Worm (Caenorhabditis elegans) whole organism, L1 larva: ENCODE data around the gene ccch-1.
A peak's percentile ranks its signal among the peaks of the same experiment; 100 is the strongest.

Experiments used
- C04F5.9 ChIP-seq: sonication (generic microtip); optimal IDR thresholded peaks from 2 replicates; lab custom pipeline; 2016; ENCODE audit warnings: missing genetic modification characterization, missing compliant biosample characterization
- Y116A8C.19 ChIP-seq: sonication (generic microtip); optimal IDR thresholded peaks from 2 replicates; lab custom pipeline; 2016; ENCODE audit warnings: missing compliant biosample characterization, missing genetic modification characterization, borderline replicate concordance
- ama-1 ChIP-seq: fragments of 150-350 bp; optimal IDR thresholded peaks from 2 replicates; lab custom pipeline; 2014
- blmp-1 ChIP-seq: fragments of 150-350 bp; optimal IDR thresholded peaks from 2 replicates; lab custom pipeline; 2014; ENCODE audit warnings: missing biosample characterization, missing genetic modification characterization
- ceh-8 ChIP-seq: fragments of 200-800 bp; sonication (Bioruptor generic); optimal IDR thresholded peaks from 2 replicates; lab custom pipeline; 2018; ENCODE audit warnings: mild to moderate bottlenecking, missing genetic modification characterization, moderate library complexity, missing compliant biosample characterization
- ceh-82 ChIP-seq, 3 experiments: fragments of 150-350 bp in 1 of 3; sonication (generic microtip) in 2 of 3; optimal IDR thresholded peaks; 2 replicates each; lab custom pipeline; 2014 to 2017; ENCODE audit warnings: missing biosample characterization in 3 of 3, missing genetic modification characterization in 3 of 3
- dpl-1 ChIP-seq, 3 experiments: fragments of 150-350 bp in 2 of 3; sonication (generic microtip) in 1 of 3; optimal IDR thresholded peaks; 2 replicates each; lab custom pipeline; 2014 to 2017; ENCODE audit warnings: missing biosample characterization in 3 of 3, missing genetic modification characterization in 3 of 3, missing genetic modification reagents in 3 of 3
- dsc-1 ChIP-seq: sonication (generic microtip); optimal IDR thresholded peaks from 2 replicates; lab custom pipeline; 2016; ENCODE audit warnings: mild to moderate bottlenecking, missing genetic modification characterization, missing compliant biosample characterization
- efl-1 ChIP-seq, 4 experiments: fragments of 150-350 bp; optimal IDR thresholded peaks in 3 of 4; peaks in 1 of 4; 1 replicate in 1 of 4; 2 replicates in 3 of 4; lab custom pipeline; 2014; ENCODE audit warnings: missing biosample characterization in 2 of 4, missing genetic modification characterization in 2 of 4, missing genetic modification reagents in 2 of 4
- efl-3 ChIP-seq: fragments of 200-800 bp; sonication (Bioruptor generic); optimal IDR thresholded peaks from 2 replicates; lab custom pipeline; 2018; ENCODE audit warnings: mild to moderate bottlenecking, missing genetic modification characterization, missing compliant biosample characterization
- egl-13 ChIP-seq: sonication (generic microtip); optimal IDR thresholded peaks from 2 replicates; lab custom pipeline; 2016; ENCODE audit warnings: missing genotype, missing genetic modification reagents, missing genetic modification characterization, missing compliant biosample characterization
- egl-27 ChIP-seq, 2 experiments: fragments of 150-350 bp in 1 of 2; sonication (generic microtip); optimal IDR thresholded peaks; 3 replicates each; lab custom pipeline; 2017 to 2018; ENCODE audit warnings: missing biosample characterization in 2 of 2, missing genetic modification characterization in 2 of 2, missing genetic modification reagents in 2 of 2
- elt-3 ChIP-seq, 6 experiments: fragments of 150-350 bp in 1 of 6; sonication (generic microtip); optimal IDR thresholded peaks; 2 replicates each; lab custom pipeline; 2017 to 2018; ENCODE audit warnings: missing biosample characterization in 6 of 6, missing genetic modification characterization in 6 of 6, inconsistent platforms in 1 of 6
- fkh-4 ChIP-seq: sonication (generic microtip); optimal IDR thresholded peaks from 2 replicates; lab custom pipeline; 2016; ENCODE audit warnings: missing compliant biosample characterization, missing genetic modification characterization, borderline replicate concordance
- grh-1 ChIP-seq: fragments of 200-800 bp; sonication (Bioruptor generic); IDR thresholded peaks from 2 replicates; pipeline ENCODE4 v1.3.6; 2022; ENCODE audit warnings: missing genetic modification reagents, missing genetic modification characterization, missing compliant biosample characterization
- hlh-17 ChIP-seq: fragments of 200-800 bp; sonication (Bioruptor generic); optimal IDR thresholded peaks from 2 replicates; lab custom pipeline; 2018; ENCODE audit warnings: missing genetic modification characterization, mild to moderate bottlenecking, missing compliant biosample characterization, moderate library complexity, borderline replicate concordance
- hlh-4 ChIP-seq: sonication (generic microtip); optimal IDR thresholded peaks from 2 replicates; lab custom pipeline; 2016; ENCODE audit warnings: mild to moderate bottlenecking, missing genetic modification characterization, missing compliant biosample characterization
- jun-1 ChIP-seq: fragments of 150-350 bp; optimal IDR thresholded peaks from 2 replicates; lab custom pipeline; 2014; ENCODE audit warnings: missing biosample characterization, missing genetic modification reagents, missing genetic modification characterization
- lin-13 ChIP-seq: fragments of 150-350 bp; optimal IDR thresholded peaks from 2 replicates; lab custom pipeline; 2014; ENCODE audit warnings: missing biosample characterization, missing genetic modification reagents, missing genetic modification characterization
- lin-14 ChIP-seq: fragments of 200-800 bp; sonication (Bioruptor generic); optimal IDR thresholded peaks from 2 replicates; lab custom pipeline; 2018; ENCODE audit warnings: mild to moderate bottlenecking, missing genetic modification characterization, moderate library complexity, missing compliant biosample characterization
- lsy-2 ChIP-seq, 2 experiments: fragments of 150-350 bp; optimal IDR thresholded peaks; 2 replicates each; lab custom pipeline; 2014; ENCODE audit warnings: missing biosample characterization in 2 of 2, missing genetic modification characterization in 2 of 2
- mep-1 ChIP-seq: fragments of 150-350 bp; optimal IDR thresholded peaks from 2 replicates; lab custom pipeline; 2014; ENCODE audit warnings: missing biosample characterization, missing genetic modification characterization
- nhr-11 ChIP-seq: fragments of 150-350 bp; optimal IDR thresholded peaks from 2 replicates; lab custom pipeline; 2014; ENCODE audit warnings: missing biosample characterization, missing genetic modification characterization
- nhr-19 ChIP-seq: fragments of 200-800 bp; sonication (Bioruptor generic); conservative IDR thresholded peaks from 2 replicates; pipeline ENCODE4 v1.3.6; 2022; ENCODE audit warnings: missing genetic modification characterization, missing compliant biosample characterization
- nhr-20 ChIP-seq: sonication (generic microtip); optimal IDR thresholded peaks from 2 replicates; lab custom pipeline; 2016; ENCODE audit warnings: mild to moderate bottlenecking, missing genetic modification characterization, missing compliant biosample characterization
- nhr-237 ChIP-seq: fragments of 150-350 bp; optimal IDR thresholded peaks from 2 replicates; lab custom pipeline; 2014; ENCODE audit warnings: missing biosample characterization, missing genetic modification characterization
- nhr-28 ChIP-seq: fragments of 150-350 bp; optimal IDR thresholded peaks from 2 replicates; lab custom pipeline; 2014; ENCODE audit warnings: missing biosample characterization, missing genetic modification characterization
- nhr-71 ChIP-seq: sonication (generic microtip); optimal IDR thresholded peaks from 2 replicates; lab custom pipeline; 2016; ENCODE audit warnings: mild to moderate bottlenecking, missing genetic modification characterization, moderate library complexity, missing compliant biosample characterization
- nhr-77 ChIP-seq: fragments of 150-350 bp; optimal IDR thresholded peaks from 2 replicates; lab custom pipeline; 2014; ENCODE audit warnings: missing biosample characterization, missing genetic modification characterization
- nhr-84 ChIP-seq: sonication (generic microtip); optimal IDR thresholded peaks from 2 replicates; lab custom pipeline; 2017; ENCODE audit warnings: missing biosample characterization, missing genetic modification characterization
- nhr-85 ChIP-seq: sonication (generic microtip); peaks from one replicate; lab custom pipeline; 2016; ENCODE audit warnings: missing genetic modification characterization, inconsistent platforms, missing compliant biosample characterization
- pag-3 ChIP-seq: sonication (generic microtip); optimal IDR thresholded peaks from 2 replicates; lab custom pipeline; 2017; ENCODE audit warnings: missing genetic modification characterization, mild to moderate bottlenecking, missing compliant biosample characterization, antibody characterized with exemption, borderline replicate concordance; ENCODE audit not compliant: insufficient read depth
- pax-3 ChIP-seq: fragments of 200-800 bp; sonication (Bioruptor generic); optimal IDR thresholded peaks from 2 replicates; lab custom pipeline; 2018; ENCODE audit warnings: mild to moderate bottlenecking, missing genetic modification characterization, moderate library complexity, missing compliant biosample characterization
- pqm-1 ChIP-seq: sonication (generic microtip); optimal IDR thresholded peaks from 3 replicates; lab custom pipeline; 2017; ENCODE audit warnings: missing biosample characterization, missing genetic modification characterization
- rnt-1 ChIP-seq: sonication (generic microtip); optimal IDR thresholded peaks from 2 replicates; lab custom pipeline; 2016; ENCODE audit warnings: mild to moderate bottlenecking, missing genetic modification characterization, moderate library complexity, missing compliant biosample characterization
- skn-1 ChIP-seq: fragments of 150-350 bp; optimal IDR thresholded peaks from 2 replicates; lab custom pipeline; 2014; ENCODE audit warnings: missing biosample characterization, missing genetic modification characterization
- snu-23 ChIP-seq: sonication (generic microtip); optimal IDR thresholded peaks from 2 replicates; lab custom pipeline; 2016; ENCODE audit warnings: missing genetic modification characterization, missing compliant biosample characterization
- sptf-1 ChIP-seq: fragments of 150-350 bp; optimal IDR thresholded peaks from 2 replicates; lab custom pipeline; 2014; ENCODE audit warnings: missing biosample characterization, missing genetic modification characterization
- swsn-7 ChIP-seq: sonication (generic microtip); optimal IDR thresholded peaks from 2 replicates; lab custom pipeline; 2016; ENCODE audit warnings: missing genetic modification characterization, missing compliant biosample characterization
- tlp-1 ChIP-seq: fragments of 150-350 bp; optimal IDR thresholded peaks from 2 replicates; lab custom pipeline; 2014; ENCODE audit warnings: missing biosample characterization, missing genetic modification characterization
- unc-130 ChIP-seq: fragments of 150-350 bp; optimal IDR thresholded peaks from 2 replicates; lab custom pipeline; 2017; ENCODE audit warnings: missing biosample characterization, missing genetic modification characterization, inconsistent platforms
- unc-62 ChIP-seq: fragments of 150-350 bp; optimal IDR thresholded peaks from 2 replicates; lab custom pipeline; 2014; ENCODE audit warnings: missing biosample characterization, missing genetic modification reagents, missing genetic modification characterization
- vab-15 ChIP-seq: sonication (generic microtip); optimal IDR thresholded peaks from 2 replicates; lab custom pipeline; 2017; ENCODE audit warnings: missing genotype, mild to moderate bottlenecking, missing genetic modification characterization, missing compliant biosample characterization
- zip-4 ChIP-seq: fragments of 200-800 bp; sonication (Bioruptor generic); optimal IDR thresholded peaks from 2 replicates; lab custom pipeline; 2018; ENCODE audit warnings: mild to moderate bottlenecking, missing genetic modification characterization, moderate library complexity, missing compliant biosample characterization

Gene ccch-1

DNA sequence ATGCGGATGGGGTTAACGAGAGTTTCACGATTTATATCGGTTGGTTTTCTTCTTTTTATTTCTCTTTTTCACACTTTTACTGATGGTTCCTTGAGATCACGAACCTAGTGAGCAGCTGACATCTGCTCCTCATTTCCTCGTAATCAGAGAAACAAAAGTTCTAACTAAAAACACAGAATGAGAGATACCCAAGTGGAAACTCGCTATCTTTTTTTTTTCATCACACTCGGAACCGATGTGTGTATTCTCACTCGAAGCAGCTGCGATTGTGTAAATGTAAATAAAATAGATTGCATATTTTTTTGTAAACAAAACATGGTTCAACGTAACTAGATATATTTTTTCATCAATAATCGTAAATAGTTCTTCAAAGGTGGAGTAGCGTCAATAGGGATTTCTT lies 21.3 kb upstream of the ccch-1 start:
- TF ChIP-seq jun-1 (tag; lab: Kevin White, UChicago) (no peak), unc-130 (tag; lab: Kevin White, UChicago) (peak; percentile 27), snu-23 (GFP tag; lab: Kevin White, UChicago) (peak; percentile 40), rnt-1 (tag; lab: Kevin White, UChicago) (peak; percentile 61), egl-13 (tag; lab: Kevin White, UChicago) (no peak), pag-3 (no peak), nhr-85 (tag; lab: Kevin White, UChicago) (no peak), lin-14 (GFP tag; lab: Kevin White, UChicago) (peak; percentile 88), fkh-4 (tag; lab: Kevin White, UChicago) (peak; percentile 85), grh-1 (no peak), dsc-1 (tag; lab: Kevin White, UChicago) (peak; percentile 98), nhr-20 (tag; lab: Kevin White, UChicago) (peak; percentile 33), ceh-8 (GFP tag; lab: Kevin White, UChicago) (no peak), nhr-19 (GFP tag; lab: Robert Waterston, UW) (peak; percentile 48), mep-1 (tag; lab: Kevin White, UChicago) (peak; percentile 43), nhr-71 (tag; lab: Kevin White, UChicago) (peak; percentile 72), hlh-17 (GFP tag; lab: Kevin White, UChicago) (no peak), lsy-2 (tag; optimal IDR thresholded peaks at IDR 0.05; lab: Kevin White, UChicago) (peak; percentile 30 to 56), efl-1 (optimal IDR thresholded peaks at IDR 0.05; lab: Kevin White, UChicago) (peak in 1 of 2 experiments; percentile 18), efl-1 (GFP tag; optimal IDR thresholded peaks at IDR 0.05 in 1 of 2; lab: Kevin White, UChicago) (no peak), blmp-1 (no peak)

DNA sequence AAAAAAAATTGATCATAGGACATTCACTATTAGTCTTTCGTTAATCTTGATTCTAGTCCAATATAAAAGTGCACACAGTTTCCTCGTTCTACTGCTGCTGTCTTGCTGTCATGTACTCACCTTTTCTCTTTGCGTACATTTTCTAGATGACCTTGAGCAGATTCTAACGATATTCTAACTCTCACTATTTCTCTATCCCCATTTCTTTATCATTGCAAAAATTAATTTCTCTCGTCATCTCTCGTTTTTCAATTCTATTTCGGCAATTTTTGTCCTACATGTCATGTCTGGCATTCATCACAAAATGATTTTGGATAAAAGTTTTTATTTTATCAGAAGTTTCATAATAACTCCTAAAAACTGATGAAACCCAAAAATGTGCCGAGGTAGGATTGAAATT lies 18.9 kb upstream of the ccch-1 start, which contains the start of gene ttll-5:
Gene ttll-5 (plus strand): TSS at position 288 of the 400 bp plus-strand sequence.
- no peak for TF ChIP-seq pqm-1
- peak; percentile 77 for TF ChIP-seq nhr-85 (tag; lab: Kevin White, UChicago)
- TF ChIP-seq efl-1 (optimal IDR thresholded peaks at IDR 0.05; lab: Kevin White, UChicago) = no peak
- peak in 1 of 2 experiments; percentile 70 for TF ChIP-seq efl-1 (GFP tag; optimal IDR thresholded peaks at IDR 0.05 in 1 of 2; lab: Kevin White, UChicago)
- TF ChIP-seq ama-1 (lab: Kevin White, UChicago) = no peak
- peak in 3 of 6 experiments; percentile 6 to 62 (median 62) for TF ChIP-seq elt-3 (tag; optimal IDR thresholded peaks at IDR 0.05; lab: Kevin White, UChicago)
- TF ChIP-seq Y116A8C.19 = no peak
- TF ChIP-seq skn-1 (tag; lab: Kevin White, UChicago) = peak; percentile 21
- no peak for TF ChIP-seq zip-4 (GFP tag; lab: Kevin White, UChicago)
- no peak for TF ChIP-seq nhr-237 (tag; lab: Kevin White, UChicago)
- no peak for TF ChIP-seq mep-1 (tag; lab: Kevin White, UChicago)
- TF ChIP-seq pag-3 = peak; percentile 57
- TF ChIP-seq egl-27 (tag; optimal IDR thresholded peaks at IDR 0.05; lab: Kevin White, UChicago) = no peak
- TF ChIP-seq swsn-7 (tag; lab: Kevin White, UChicago) = no peak
- peak; percentile 5 for TF ChIP-seq snu-23 (GFP tag; lab: Kevin White, UChicago)
- no peak for TF ChIP-seq tlp-1
- TF ChIP-seq nhr-77 (tag; lab: Kevin White, UChicago) = no peak
- TF ChIP-seq nhr-20 (tag; lab: Kevin White, UChicago) = peak; percentile 7
- TF ChIP-seq unc-62 (GFP tag; lab: Kevin White, UChicago) = no peak
- no peak for TF ChIP-seq nhr-11
- no peak for TF ChIP-seq ceh-82 (tag; optimal IDR thresholded peaks at IDR 0.05; lab: Kevin White, UChicago)
- TF ChIP-seq efl-3 = no peak
- peak; percentile 62 for TF ChIP-seq blmp-1
- peak; percentile 55 for TF ChIP-seq lin-14 (GFP tag; lab: Kevin White, UChicago)
- TF ChIP-seq, all 84 proteins: peak for 9

ce11 chrV:11513432-11513831 lies 14.2 kb upstream of the ccch-1 start, which contains the start of gene C55A6.3:
Gene C55A6.3, minus strand, starts transcription at chrV:11513532.
- TF ChIP-seq nhr-19 (GFP tag; lab: Robert Waterston, UW) (no peak), hlh-17 (GFP tag; lab: Kevin White, UChicago) (no peak), ama-1 (lab: Kevin White, UChicago) (no peak), C04F5.9 (tag; lab: Kevin White, UChicago) (no peak), nhr-84 (tag; lab: Kevin White, UChicago) (no peak), dpl-1 (GFP tag; optimal IDR thresholded peaks at IDR 0.05; lab: Kevin White, UChicago) (no peak), hlh-4 (tag; lab: Kevin White, UChicago) (no peak), unc-62 (GFP tag; lab: Kevin White, UChicago) (no peak), sptf-1 (tag; lab: Kevin White, UChicago) (no peak), ceh-8 (GFP tag; lab: Kevin White, UChicago) (no peak), lin-14 (GFP tag; lab: Kevin White, UChicago) (no peak), nhr-28 (tag; lab: Kevin White, UChicago) (no peak), lin-13 (no peak), nhr-11 (no peak), pax-3 (tag; lab: Kevin White, UChicago) (no peak), vab-15 (tag; lab: Kevin White, UChicago) (no peak)
